Fruit fly (Drosophila melanogaster): ENCODE data around the gene CG33172.

DNA sequence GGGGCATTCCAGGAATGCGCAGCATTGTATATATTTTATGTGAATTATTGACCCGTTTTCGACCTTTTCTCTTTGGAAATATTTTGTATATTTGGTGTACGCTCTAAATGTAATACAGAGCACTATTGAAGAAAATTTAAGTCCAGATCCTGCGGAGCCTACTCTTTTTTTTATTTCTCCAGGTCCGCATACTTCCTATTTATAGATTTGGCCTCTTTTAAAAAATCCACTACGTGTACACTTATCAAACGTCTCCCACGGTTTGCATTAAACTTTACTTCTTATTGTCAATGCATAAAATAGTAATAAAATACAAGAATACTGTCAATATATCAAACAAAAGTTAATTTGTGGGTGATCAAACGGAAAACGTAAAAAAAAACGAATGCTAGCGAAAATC, 14.1 kb downstream of the CG33172 start, which contains the start of gene Efhc1.1:
- TF ChIP-seq CTCF (optimal IDR thresholded peaks at IDR 0.05) (no peak), CG8478 (optimal IDR thresholded peaks at IDR 0.05) (no peak)

All from S2 (cell line).